Fruit fly (Drosophila melanogaster) whole organism, pupa: ENCODE results near the gene Pxd.

Source experiments
- CG10348 ChIP-seq: fragments of 200-800 bp; sonication (Bioruptor generic); IDR thresholded peaks from 2 replicates; pipeline ENCODE4 v1.3.6; 2022; ENCODE audit warnings: missing biosample characterization, missing genetic modification characterization
- CG12605 ChIP-seq: fragments of 200-800 bp; sonication (Bioruptor generic); IDR thresholded peaks from 2 replicates; pipeline ENCODE4 v1.3.6; 2022; ENCODE audit warnings: missing biosample characterization, missing genetic modification characterization
- CG13204 ChIP-seq: fragments of 200-800 bp; sonication (Bioruptor generic); optimal IDR thresholded peaks from 2 replicates; lab custom pipeline; 2018; ENCODE audit warnings: missing biosample characterization, mild to moderate bottlenecking, missing genetic modification characterization, moderate library complexity
- CG14655 ChIP-seq: fragments of 200-800 bp; sonication (Bioruptor generic); optimal IDR thresholded peaks from 3 replicates; lab custom pipeline; 2017; ENCODE audit warnings: mild to moderate bottlenecking, missing biosample characterization, missing genetic modification reagents, missing genetic modification characterization
- CG15710 ChIP-seq: fragments of 200-800 bp; sonication (Bioruptor generic); optimal IDR thresholded peaks from 2 replicates; lab custom pipeline; 2018; ENCODE audit warnings: missing biosample characterization, mild to moderate bottlenecking, missing genetic modification characterization, moderate library complexity
- CG17806 ChIP-seq: fragments of 200-800 bp; sonication (Bioruptor generic); optimal IDR thresholded peaks from 2 replicates; lab custom pipeline; 2018; ENCODE audit warnings: missing biosample characterization, mild to moderate bottlenecking, missing genetic modification characterization, moderate library complexity
- CG32121 ChIP-seq: fragments of 200-800 bp; sonication (Bioruptor generic); IDR thresholded peaks from 2 replicates; pipeline ENCODE4 v1.3.6; 2022; ENCODE audit warnings: missing biosample characterization, missing genetic modification characterization
- CG4496 ChIP-seq: fragments of 200-800 bp; sonication (Bioruptor generic); IDR thresholded peaks from 3 replicates; pipeline ENCODE4 v1.3.6; 2022; ENCODE audit warnings: missing biosample characterization, missing genetic modification characterization
- CG8159 ChIP-seq: fragments of 200-800 bp; sonication (Bioruptor generic); optimal IDR thresholded peaks from 3 replicates; lab custom pipeline; 2018; ENCODE audit warnings: missing biosample characterization, mild to moderate bottlenecking, missing genetic modification characterization, moderate library complexity
- CG8301 ChIP-seq: fragments of 200-800 bp; sonication (Bioruptor generic); optimal IDR thresholded peaks from 2 replicates; lab custom pipeline; 2018; ENCODE audit warnings: missing biosample characterization, mild to moderate bottlenecking, missing genetic modification characterization
- CG9948 ChIP-seq: fragments of 200-800 bp; sonication (Bioruptor generic); optimal IDR thresholded peaks from 2 replicates; lab custom pipeline; 2018; ENCODE audit warnings: missing biosample characterization, mild to moderate bottlenecking, missing genetic modification characterization, moderate library complexity
- D1 ChIP-seq: fragments of 200-800 bp; sonication (Bioruptor generic); optimal IDR thresholded peaks from 2 replicates; lab custom pipeline; 2018; ENCODE audit warnings: missing biosample characterization, mild to moderate bottlenecking, missing genetic modification characterization, moderate library complexity
- EcR ChIP-seq: fragments of 200-800 bp; sonication (Bioruptor generic); optimal IDR thresholded peaks from 3 replicates; lab custom pipeline; 2019; ENCODE audit warnings: missing biosample characterization, missing genetic modification characterization, mild to moderate bottlenecking, moderate library complexity, missing genetic modification reagents
- Ets98B ChIP-seq: fragments of 200-800 bp; sonication (Bioruptor generic); IDR thresholded peaks from 2 replicates; pipeline ENCODE4 v1.3.6; 2022; ENCODE audit warnings: missing biosample characterization, missing genetic modification characterization
- Pif1A ChIP-seq: fragments of 200-800 bp; sonication (Bioruptor generic); optimal IDR thresholded peaks from 3 replicates; lab custom pipeline; 2016; ENCODE audit warnings: missing biosample characterization, missing genetic modification characterization
- Pif1B ChIP-seq: fragments of 200-800 bp; sonication (Bioruptor generic); optimal IDR thresholded peaks from 3 replicates; lab custom pipeline; 2016; ENCODE audit warnings: missing biosample characterization, missing genetic modification characterization
- Snoo ChIP-seq: fragments of 200-800 bp; sonication (Bioruptor generic); optimal IDR thresholded peaks from 3 replicates; lab custom pipeline; 2017; ENCODE audit warnings: missing biosample characterization, mild to moderate bottlenecking, missing genetic modification characterization, inconsistent platforms
- fd96Ca ChIP-seq: fragments of 200-800 bp; sonication (Bioruptor generic); IDR thresholded peaks from 3 replicates; pipeline ENCODE4 v1.3.6; 2022; ENCODE audit warnings: missing biosample characterization, missing genetic modification characterization
- gl ChIP-seq: fragments of 200-800 bp; sonication (Bioruptor generic); optimal IDR thresholded peaks from 2 replicates; lab custom pipeline; 2018; ENCODE audit warnings: missing biosample characterization, mild to moderate bottlenecking, missing genetic modification characterization
- rn ChIP-seq: fragments of 200-800 bp; sonication (Bioruptor generic); IDR thresholded peaks from 2 replicates; pipeline ENCODE4 v1.3.6; 2022; ENCODE audit warnings: missing biosample characterization, missing genetic modification characterization

The Pxd gene

dm6 chr3R:17002218-17003110 lies 11.9 kb upstream of the Pxd start, which contains the start of the genes Sf3a1 and Irc:
TSS of gene Sf3a1 (minus strand) at chr3R:17002355.
TSS of gene Irc (plus strand) at chr3R:17002875.
- TF ChIP-seq EcR (GFP tag; lab: Kevin White, UChicago): peak; percentile 82
- TF ChIP-seq gl (tag; lab: Kevin White, UChicago): peak; percentile 35
- TF ChIP-seq CG8159 (tag; lab: Kevin White, UChicago): peak; percentile 37
- no peak for TF ChIP-seq CG32121 (GFP tag; lab: Robert Waterston, UW)
- TF ChIP-seq CG15710 (tag; lab: Kevin White, UChicago): no peak
- 0 out of 3 replicates have a peak, but pooled peaks have one; percentile 8 for TF ChIP-seq CG4496 (GFP tag; lab: Robert Waterston, UW)
- TF ChIP-seq rn: no peak

dm6 chr3R:17003468-17003867 lies 10.9 kb upstream of the Pxd start:
- TF ChIP-seq Snoo (tag; lab: Kevin White, UChicago): no peak
- no peak for TF ChIP-seq CG4496 (GFP tag; lab: Robert Waterston, UW)
- no peak for TF ChIP-seq CG15710 (tag; lab: Kevin White, UChicago)
- no peak for TF ChIP-seq CG14655 (GFP tag; lab: Kevin White, UChicago)
- TF ChIP-seq CG12605 (GFP tag; lab: Robert Waterston, UW): no peak
- TF ChIP-seq D1 (tag; lab: Kevin White, UChicago): no peak
- TF ChIP-seq CG13204 (GFP tag; lab: Kevin White, UChicago): no peak
- no peak for TF ChIP-seq fd96Ca (GFP tag; lab: Robert Waterston, UW)
- no peak for TF ChIP-seq CG9948
- no peak for TF ChIP-seq Pif1A (GFP tag; lab: Kevin White, UChicago)
- TF ChIP-seq Pif1B (GFP tag; lab: Kevin White, UChicago): no peak
- no peak for TF ChIP-seq CG10348 (GFP tag; lab: Robert Waterston, UW)
- TF ChIP-seq CG32121 (GFP tag; lab: Robert Waterston, UW): no peak
- no peak for TF ChIP-seq CG17806
- no peak for TF ChIP-seq CG8159 (tag; lab: Kevin White, UChicago)
- no peak for TF ChIP-seq rn
- TF ChIP-seq EcR (GFP tag; lab: Kevin White, UChicago): no peak

dm6 chr3R:17007336-17007735 lies 7.0 kb upstream of the Pxd start:
- no peak for TF ChIP-seq gl (tag; lab: Kevin White, UChicago)
- no peak for TF ChIP-seq Pif1A (GFP tag; lab: Kevin White, UChicago)
- no peak for TF ChIP-seq fd96Ca (GFP tag; lab: Robert Waterston, UW)
- no peak for TF ChIP-seq rn
- TF ChIP-seq, all 21 proteins: peak for 0

dm6 chr3R:17008018-17008674 lies 6.2 kb upstream of the Pxd start, which contains the start of gene CG8907:
TSS of gene CG8907 (plus strand) at chr3R:17008269.
- TF ChIP-seq EcR (GFP tag; lab: Kevin White, UChicago) (peak; percentile 31), rn (no peak)

dm6 chr3R:17008675-17009022 lies 5.7 kb upstream of the Pxd start:
- TF ChIP-seq CG15710 (tag; lab: Kevin White, UChicago): no peak
- TF ChIP-seq, all 21 proteins: peak for 0

dm6 chr3R:17016193-17016592 lies 1.8 kb downstream of the Pxd start:
- no peak for TF ChIP-seq rn
- TF ChIP-seq Snoo (tag; lab: Kevin White, UChicago): no peak
- no peak for TF ChIP-seq Pif1A (GFP tag; lab: Kevin White, UChicago)
- TF ChIP-seq CG9948: no peak
- no peak for TF ChIP-seq CG8301 (tag; lab: Kevin White, UChicago)

dm6 chr3R:17018902-17019527 lies 4.6 kb downstream of the Pxd start:
- TF ChIP-seq gl (tag; lab: Kevin White, UChicago): peak; percentile 53
- TF ChIP-seq CG13204 (GFP tag; lab: Kevin White, UChicago): peak; percentile 33
- no peak for TF ChIP-seq Ets98B (GFP tag; lab: Robert Waterston, UW)
- TF ChIP-seq rn: no peak
- peak; percentile 47 for TF ChIP-seq CG14655 (GFP tag; lab: Kevin White, UChicago)
- TF ChIP-seq CG4496 (GFP tag; lab: Robert Waterston, UW): 0 out of 3 replicates have a peak, but pooled peaks have one; percentile 17
- no peak for TF ChIP-seq Pif1B (GFP tag; lab: Kevin White, UChicago)
- TF ChIP-seq CG8301 (tag; lab: Kevin White, UChicago): peak; percentile 8
- no peak for TF ChIP-seq fd96Ca (GFP tag; lab: Robert Waterston, UW)
- TF ChIP-seq EcR (GFP tag; lab: Kevin White, UChicago): peak; percentile 76
- peak; percentile 19 for TF ChIP-seq CG9948
- TF ChIP-seq CG17806: peak; percentile 22
- peak; percentile 51 for TF ChIP-seq CG8159 (tag; lab: Kevin White, UChicago)
- TF ChIP-seq Pif1A (GFP tag; lab: Kevin White, UChicago): peak; percentile 6
